Worm (Caenorhabditis elegans) whole organism, late embryonic: Measurements from ENCODE around the gene srw-109.

Experiments used
- ceh-19 ChIP-seq: fragments of 200-800 bp; sonication (Bioruptor generic); optimal IDR thresholded peaks from 2 replicates; lab custom pipeline; 2018; ENCODE audit warnings: mild to moderate bottlenecking, missing genetic modification characterization, missing compliant biosample characterization
- fkh-10 ChIP-seq: fragments of 150-350 bp; optimal IDR thresholded peaks from 2 replicates; lab custom pipeline; 2014; ENCODE audit warnings: missing biosample characterization, missing genetic modification reagents, missing genetic modification characterization
- fkh-6 ChIP-seq: sonication (generic microtip); optimal IDR thresholded peaks from 2 replicates; lab custom pipeline; 2016; ENCODE audit warnings: missing genetic modification characterization, missing compliant biosample characterization
- odd-2 ChIP-seq: sonication (generic microtip); optimal IDR thresholded peaks from 2 replicates; lab custom pipeline; 2017; ENCODE audit warnings: antibody characterized with exemption, mild to moderate bottlenecking, missing genetic modification characterization, missing compliant biosample characterization
- pat-9 ChIP-seq: fragments of 200-800 bp; sonication (Bioruptor generic); optimal IDR thresholded peaks from 2 replicates; lab custom pipeline; 2018; ENCODE audit warnings: mild to moderate bottlenecking, missing genetic modification characterization, moderate library complexity, missing compliant biosample characterization
- pha-4 ChIP-seq: fragments of 150-350 bp; optimal IDR thresholded peaks from 2 replicates; lab custom pipeline; 2018; ENCODE audit warnings: missing biosample characterization, missing genetic modification reagents, missing genetic modification characterization
- rnt-1 ChIP-seq: sonication (generic microtip); optimal IDR thresholded peaks from 2 replicates; lab custom pipeline; 2016; ENCODE audit warnings: missing genetic modification characterization, missing compliant biosample characterization
- syd-9 ChIP-seq: sonication (generic microtip); optimal IDR thresholded peaks from 2 replicates; lab custom pipeline; 2016; ENCODE audit warnings: mild to moderate bottlenecking, missing genetic modification characterization, moderate library complexity, missing compliant biosample characterization
- tbx-2 ChIP-seq: sonication (generic microtip); optimal IDR thresholded peaks from 2 replicates; lab custom pipeline; 2016; ENCODE audit warnings: missing genetic modification characterization, missing compliant biosample characterization
- unc-55 ChIP-seq: sonication (generic microtip); optimal IDR thresholded peaks from 2 replicates; lab custom pipeline; 2017; ENCODE audit warnings: missing biosample characterization, missing genetic modification reagents, missing genetic modification characterization

- no peak for TF ChIP-seq odd-2 (tag; lab: Kevin White, UChicago)
- no peak for TF ChIP-seq unc-55 (GFP tag; lab: Kevin White, UChicago)
- TF ChIP-seq tbx-2 (tag; lab: Kevin White, UChicago) = no peak
- no peak for TF ChIP-seq pat-9
- TF ChIP-seq rnt-1 = no peak
- no peak for TF ChIP-seq fkh-6 (tag; lab: Kevin White, UChicago)
- TF ChIP-seq syd-9 (tag; lab: Kevin White, UChicago) = no peak
- no peak for TF ChIP-seq pha-4 (tag; lab: Kevin White, UChicago)
- no peak for TF ChIP-seq ceh-19 (GFP tag; lab: Kevin White, UChicago)
- TF ChIP-seq fkh-10 = no peak
These were observed 31.8 kb downstream of the srw-109 start for ce11 chrV:576918-577317.
